Worm (Caenorhabditis elegans): ENCODE data around the gene sdz-1.

sdz-1 gene

DNA sequence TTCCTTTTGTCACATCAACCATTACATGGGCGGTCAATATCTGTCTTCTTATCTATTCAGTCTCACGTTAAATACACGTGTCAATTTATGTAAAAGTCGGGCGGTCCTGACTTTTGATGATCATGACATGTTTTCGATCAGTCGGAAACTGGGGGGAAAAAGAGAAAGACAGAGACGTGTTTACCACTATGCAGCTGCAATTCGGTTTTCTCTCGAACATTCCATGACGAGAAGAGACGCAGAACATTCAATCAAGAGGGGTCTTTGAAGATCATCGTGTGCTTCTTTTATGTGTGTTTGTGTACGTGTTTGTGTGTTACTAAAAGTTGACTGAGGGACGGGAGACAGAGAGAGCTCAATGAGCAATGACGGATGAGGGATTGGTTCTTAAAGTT lies 41.8 kb downstream of the sdz-1 start:
- TF ChIP-seq ceh-43 (GFP tag; optimal IDR thresholded peaks at IDR 0.05) (no peak), ces-1 (GFP tag; optimal IDR thresholded peaks at IDR 0.05) (peak; percentile 48), ceh-83 (GFP tag; optimal IDR thresholded peaks at IDR 0.05) (no peak), mep-1 (tag; optimal IDR thresholded peaks at IDR 0.05) (peak; percentile 46), lsy-2 (tag; optimal IDR thresholded peaks at IDR 0.05) (no peak), cnd-1 (tag; optimal IDR thresholded peaks at IDR 0.05) (no peak), nhr-237 (tag; optimal IDR thresholded peaks at IDR 0.05) (peak; percentile 43), pha-4 (tag; optimal IDR thresholded peaks at IDR 0.05) (no peak), mls-2 (tag; optimal IDR thresholded peaks at IDR 0.05) (no peak), elt-3 (tag; optimal IDR thresholded peaks at IDR 0.05) (peak; percentile 21), drap-1 (GFP tag; optimal IDR thresholded peaks at IDR 0.05) (no peak), elt-1 (tag; optimal IDR thresholded peaks at IDR 0.05; ENCODE audit: borderline replicate concordance, insufficient read depth) (no peak), tbx-8 (GFP tag; optimal IDR thresholded peaks at IDR 0.05) (no peak), unc-39 (tag; optimal IDR thresholded peaks at IDR 0.05) (no peak), nhr-76 (tag; optimal IDR thresholded peaks at IDR 0.05) (no peak), unc-120 (tag; optimal IDR thresholded peaks at IDR 0.05; ENCODE audit: poor library complexity, severe bottlenecking) (peak; percentile 59), unc-62 (GFP tag; optimal IDR thresholded peaks at IDR 0.05) (peak; percentile 97), hlh-1 (tag; optimal IDR thresholded peaks at IDR 0.05) (peak; percentile 38), snpc-4 (tag; optimal IDR thresholded peaks at IDR 0.05) (no peak), mab-5 (tag; optimal IDR thresholded peaks at IDR 0.05) (no peak), flh-1 (GFP tag; optimal IDR thresholded peaks at IDR 0.05) (no peak), lin-32 (GFP tag; optimal IDR thresholded peaks at IDR 0.05) (no peak), sem-2 (GFP tag; optimal IDR thresholded peaks at IDR 0.05) (no peak), nhr-28 (tag; optimal IDR thresholded peaks at IDR 0.05) (no peak), zip-8 (tag; optimal IDR thresholded peaks at IDR 0.05) (no peak), ztf-11 (tag; optimal IDR thresholded peaks at IDR 0.05) (no peak), M03D4.4 (tag; optimal IDR thresholded peaks at IDR 0.05) (no peak), ceh-39 (tag; optimal IDR thresholded peaks at IDR 0.05) (no peak)

DNA sequence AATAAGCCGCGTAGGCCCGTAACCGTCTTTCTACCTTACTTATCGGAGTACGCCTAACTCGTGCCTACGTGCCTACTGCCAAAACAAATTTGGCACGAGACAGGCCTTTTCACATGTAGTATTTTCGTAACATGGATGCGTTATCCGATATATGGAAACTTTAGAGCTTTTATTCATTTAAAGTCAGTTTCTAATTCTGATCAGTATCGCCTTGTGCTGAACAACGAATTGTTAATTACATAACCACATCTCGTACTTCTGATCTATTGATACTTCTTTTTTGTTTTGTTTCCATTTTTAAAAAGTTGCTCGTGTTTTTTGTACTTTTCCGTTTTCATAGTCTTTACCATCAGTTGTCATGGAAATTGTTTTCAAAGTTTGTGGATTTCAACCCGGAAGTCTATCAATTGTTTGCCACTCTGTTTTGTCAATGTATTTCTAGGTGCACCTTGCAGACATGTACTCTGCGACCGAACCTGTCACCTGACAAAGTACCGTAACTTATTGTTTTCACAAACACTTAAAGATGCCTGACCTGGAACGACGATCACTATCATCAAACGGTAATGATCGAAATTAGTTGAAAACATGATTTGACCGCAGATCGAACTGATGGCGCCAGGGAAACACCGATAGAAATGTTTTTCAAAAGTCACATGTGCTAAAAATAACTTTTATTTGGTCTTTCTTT lies 42.3 kb downstream of the sdz-1 start:
- TF ChIP-seq ceh-39 (tag; optimal IDR thresholded peaks at IDR 0.05) = no peak
- TF ChIP-seq hlh-1 (tag; optimal IDR thresholded peaks at IDR 0.05) = no peak
- TF ChIP-seq ham-2 (GFP tag; optimal IDR thresholded peaks at IDR 0.05) = no peak
- no peak for TF ChIP-seq snpc-4 (tag; optimal IDR thresholded peaks at IDR 0.05)
- no peak for TF ChIP-seq nhr-237 (tag; optimal IDR thresholded peaks at IDR 0.05)
- no peak for TF ChIP-seq blmp-1 (tag; optimal IDR thresholded peaks at IDR 0.05)
- no peak for TF ChIP-seq sem-2 (GFP tag; optimal IDR thresholded peaks at IDR 0.05)
- no peak for TF ChIP-seq ceh-43 (GFP tag; optimal IDR thresholded peaks at IDR 0.05)
- TF ChIP-seq nhr-12 (tag; optimal IDR thresholded peaks at IDR 0.05) = no peak
- no peak for TF ChIP-seq lin-13 (tag; optimal IDR thresholded peaks at IDR 0.05)
- no peak for TF ChIP-seq bed-3 (GFP tag; optimal IDR thresholded peaks at IDR 0.05)
- TF ChIP-seq flh-1 (GFP tag; optimal IDR thresholded peaks at IDR 0.05) = no peak
- no peak for TF ChIP-seq unc-39 (tag; optimal IDR thresholded peaks at IDR 0.05)
- no peak for TF ChIP-seq mep-1 (tag; optimal IDR thresholded peaks at IDR 0.05)
- TF ChIP-seq mab-5 (tag; optimal IDR thresholded peaks at IDR 0.05) = no peak
- TF ChIP-seq mls-2 (tag; optimal IDR thresholded peaks at IDR 0.05) = no peak
- TF ChIP-seq tbx-8 (GFP tag; optimal IDR thresholded peaks at IDR 0.05) = no peak

DNA sequence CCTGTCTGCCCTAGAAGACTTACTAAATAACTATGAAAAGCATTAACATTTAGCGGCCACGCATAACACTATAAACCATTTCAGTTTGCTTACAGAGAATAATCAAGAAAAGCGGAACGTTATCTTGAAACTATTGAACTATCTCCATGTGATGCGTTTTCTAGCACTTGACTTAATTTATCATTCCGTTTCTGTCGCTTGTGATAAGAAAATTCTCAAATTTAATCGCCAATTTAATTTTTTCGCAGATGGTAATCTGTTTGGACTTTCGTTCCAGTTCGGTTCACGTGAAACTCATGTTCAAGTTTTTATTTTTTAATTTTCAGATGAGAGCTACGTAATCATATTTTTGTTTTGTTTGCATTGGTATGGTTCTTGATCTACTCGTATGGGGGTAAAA lies 43.2 kb downstream of the sdz-1 start:
- TF ChIP-seq zip-8 (tag; optimal IDR thresholded peaks at IDR 0.05) = no peak
- no peak for TF ChIP-seq hlh-1 (tag; optimal IDR thresholded peaks at IDR 0.05)
- TF ChIP-seq sem-2 (GFP tag; optimal IDR thresholded peaks at IDR 0.05) = no peak
- TF ChIP-seq cnd-1 (tag; optimal IDR thresholded peaks at IDR 0.05) = no peak
- no peak for TF ChIP-seq mab-5 (tag; optimal IDR thresholded peaks at IDR 0.05)
- TF ChIP-seq snpc-4 (tag; optimal IDR thresholded peaks at IDR 0.05) = no peak
- TF ChIP-seq nhr-237 (tag; optimal IDR thresholded peaks at IDR 0.05) = no peak
- TF ChIP-seq sptf-1 (tag; optimal IDR thresholded peaks at IDR 0.05) = no peak
- TF ChIP-seq flh-1 (GFP tag; optimal IDR thresholded peaks at IDR 0.05) = no peak
- TF ChIP-seq unc-39 (tag; optimal IDR thresholded peaks at IDR 0.05) = no peak
- TF ChIP-seq ham-2 (GFP tag; optimal IDR thresholded peaks at IDR 0.05) = no peak

DNA sequence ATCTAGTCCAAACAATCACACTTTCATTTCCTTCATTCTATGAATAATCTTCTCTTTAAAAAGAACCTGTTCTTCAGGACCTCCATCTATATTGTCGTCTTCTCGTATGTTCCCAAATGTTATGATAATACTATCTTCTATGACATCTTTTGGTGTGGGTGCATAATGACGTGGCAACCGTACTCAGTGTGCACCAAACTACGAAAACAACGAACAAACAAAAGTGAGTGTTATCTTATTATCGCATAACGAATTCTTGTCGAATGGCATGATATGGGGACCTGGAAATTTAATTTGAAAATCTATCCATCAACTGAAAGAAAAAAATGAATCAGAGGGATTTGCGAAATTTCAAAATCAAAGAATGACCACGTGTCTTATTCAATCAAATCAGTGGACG lies 44.1 kb downstream of the sdz-1 start:
- no peak for TF ChIP-seq bed-3 (GFP tag; optimal IDR thresholded peaks at IDR 0.05)
- TF ChIP-seq blmp-1 (tag; optimal IDR thresholded peaks at IDR 0.05) = no peak
- TF ChIP-seq snpc-4 (tag; optimal IDR thresholded peaks at IDR 0.05) = no peak
- no peak for TF ChIP-seq ceh-83 (GFP tag; optimal IDR thresholded peaks at IDR 0.05)
- TF ChIP-seq drap-1 (GFP tag; optimal IDR thresholded peaks at IDR 0.05) = no peak
- TF ChIP-seq M03D4.4 (tag; optimal IDR thresholded peaks at IDR 0.05) = no peak
- TF ChIP-seq zip-8 (tag; optimal IDR thresholded peaks at IDR 0.05) = no peak
- TF ChIP-seq sptf-1 (tag; optimal IDR thresholded peaks at IDR 0.05) = no peak
- no peak for TF ChIP-seq nhr-237 (tag; optimal IDR thresholded peaks at IDR 0.05)
- no peak for TF ChIP-seq ces-1 (GFP tag; optimal IDR thresholded peaks at IDR 0.05)
- no peak for TF ChIP-seq lin-32 (GFP tag; optimal IDR thresholded peaks at IDR 0.05)
- TF ChIP-seq pha-4 (tag; optimal IDR thresholded peaks at IDR 0.05) = no peak
- no peak for TF ChIP-seq ceh-43 (GFP tag; optimal IDR thresholded peaks at IDR 0.05)

Measured in whole organism, mixed stage, embryonic.